Worm (Caenorhabditis elegans): ENCODE measurements around the gene spdl-1.

The spdl-1 gene

DNA sequence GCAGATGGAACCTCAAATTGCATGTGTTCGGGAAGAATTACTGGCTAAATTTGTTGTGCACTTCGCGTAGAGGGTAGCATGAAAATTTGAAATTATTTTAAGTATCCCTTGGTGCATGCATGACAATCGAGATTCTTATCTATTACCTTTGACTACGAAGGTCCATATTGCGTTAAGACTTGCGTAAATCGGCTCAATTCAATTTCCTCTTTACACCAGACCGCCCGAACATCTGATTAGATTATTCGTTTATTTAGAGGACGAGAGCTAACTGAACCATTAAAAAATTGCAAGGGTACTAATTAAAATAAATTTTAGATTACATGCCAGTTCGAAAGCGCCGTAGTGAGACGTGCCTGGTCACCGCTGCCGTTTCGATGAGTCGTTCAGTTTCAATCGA is 36.2 kb downstream of the spdl-1 start:
- TF ChIP-seq F39B2.1 (GFP tag; IDR thresholded peaks at IDR 0.05), result no peak
- no peak for TF ChIP-seq tbp1 (GFP tag; optimal IDR thresholded peaks at IDR 0.05)
- 0 out of 2 replicates have a peak, but pooled peaks have one; percentile 7 for TF ChIP-seq hsf-1 (GFP tag; IDR thresholded peaks at IDR 0.05)
- no peak for TF ChIP-seq sea-2 (GFP tag; IDR thresholded peaks at IDR 0.05)
- no peak for TF ChIP-seq F23B12.7 (tag; optimal IDR thresholded peaks at IDR 0.05; ENCODE audit: insufficient read depth)

DNA sequence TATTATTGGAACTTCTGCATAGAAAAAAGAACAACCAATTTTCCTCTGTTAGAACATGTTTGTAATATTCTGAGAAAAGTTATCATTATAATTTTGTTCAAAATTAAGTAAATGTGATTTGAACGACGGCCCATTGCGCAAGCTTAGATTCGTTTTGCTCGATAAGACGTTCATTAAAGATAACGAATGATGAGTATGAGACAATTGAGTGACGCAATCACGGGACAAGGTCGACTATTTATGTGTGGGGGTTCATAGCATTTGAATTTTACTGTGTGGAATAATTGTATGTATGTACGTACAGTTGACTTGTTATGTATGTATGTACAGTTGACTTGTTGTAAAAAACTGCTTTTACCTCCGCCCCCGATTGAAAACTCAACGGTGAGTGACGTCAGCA is 38.0 kb downstream of the spdl-1 start:
- TF ChIP-seq akir-1 (GFP tag; optimal IDR thresholded peaks at IDR 0.05) (no peak), lin-35 (GFP tag; optimal IDR thresholded peaks at IDR 0.05) (no peak), T26A5.8 (tag; optimal IDR thresholded peaks at IDR 0.05) (no peak), F57A8.1 (GFP tag; optimal IDR thresholded peaks at IDR 0.05) (no peak), hlh-26 (GFP tag; conservative IDR thresholded peaks at IDR 0.05) (no peak)

DNA sequence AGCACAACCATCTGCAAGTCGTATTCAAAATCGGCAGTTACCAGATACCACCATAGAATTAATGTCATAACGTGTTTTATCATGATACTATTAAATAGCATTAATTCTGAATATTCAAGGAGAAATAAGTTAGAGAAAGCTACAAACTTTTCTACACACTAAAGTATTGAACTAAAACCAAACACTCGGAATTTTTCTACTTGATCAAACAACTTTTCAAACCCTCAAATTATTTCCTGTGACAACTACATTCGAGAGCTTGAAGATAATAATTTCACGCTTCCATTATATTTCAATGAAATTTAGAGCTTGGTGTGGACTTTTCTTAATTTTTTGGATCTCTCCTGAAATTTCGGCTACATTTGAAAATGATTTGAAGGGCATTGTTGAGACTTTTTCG is 41.1 kb downstream of the spdl-1 start, which contains the start of gene irld-47:
TSS of gene irld-47 (minus strand) at position 101 of the 400 bp plus-strand sequence.
- TF ChIP-seq ztf-26 (tag; optimal IDR thresholded peaks at IDR 0.05) (no peak), egrh-3 (GFP tag; IDR thresholded peaks at IDR 0.05) (no peak), hrde-1 (tag; optimal IDR thresholded peaks at IDR 0.05; ENCODE audit: borderline replicate concordance) (no peak), bed-1 (GFP tag; IDR thresholded peaks at IDR 0.05) (no peak), C17E4.6 (GFP tag; IDR thresholded peaks at IDR 0.05) (no peak), efl-1 (GFP tag; optimal IDR thresholded peaks at IDR 0.05) (no peak), ceh-91 (GFP tag; IDR thresholded peaks at IDR 0.05) (no peak), die-1 (tag; optimal IDR thresholded peaks at IDR 0.05) (no peak), repo-1 (tag; optimal IDR thresholded peaks at IDR 0.05) (no peak), F23B12.7 (tag; optimal IDR thresholded peaks at IDR 0.05; ENCODE audit: insufficient read depth) (no peak), sdz-38 (tag; optimal IDR thresholded peaks at IDR 0.05) (no peak), ceh-58 (GFP tag; IDR thresholded peaks at IDR 0.05) (no peak), xnd-1 (tag; optimal IDR thresholded peaks at IDR 0.05) (no peak), ZK185.1 (tag; optimal IDR thresholded peaks at IDR 0.05; ENCODE audit: poor library complexity, severe bottlenecking) (no peak), lin-26 (GFP tag; IDR thresholded peaks at IDR 0.05) (no peak)

DNA sequence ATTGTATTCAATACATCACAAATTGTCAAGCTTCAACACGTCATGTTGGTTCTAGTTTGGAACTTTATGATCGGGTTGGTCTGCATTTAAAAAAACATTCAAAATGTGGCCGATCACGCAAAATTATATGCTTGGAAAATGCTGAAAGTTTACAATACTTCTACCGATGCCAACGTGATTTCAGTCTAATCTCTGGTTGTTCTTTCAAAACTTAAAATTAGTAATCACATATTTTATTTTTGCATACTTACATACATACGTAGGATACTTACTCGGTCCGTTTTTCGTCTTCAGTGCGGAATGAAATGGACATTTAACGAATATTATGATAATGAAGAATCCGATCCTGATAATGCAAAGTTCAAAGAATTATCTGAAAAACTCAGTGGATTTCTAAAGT is 43.7 kb downstream of the spdl-1 start, which contains the start of gene srw-62:
TSS of gene srw-62 (plus strand) at position 301 of the 400 bp plus-strand sequence.
- no peak for TF ChIP-seq zim-3 (tag; optimal IDR thresholded peaks at IDR 0.05)
- TF ChIP-seq C06A6.2 (GFP tag; conservative IDR thresholded peaks at IDR 0.05), result no peak
- TF ChIP-seq unc-130 (GFP tag; optimal IDR thresholded peaks at IDR 0.05), result no peak
- TF ChIP-seq hlh-12 (tag; optimal IDR thresholded peaks at IDR 0.05), result no peak
- TF ChIP-seq hmg-1.2 (GFP tag; IDR thresholded peaks at IDR 0.05), result no peak
- no peak for TF ChIP-seq cebp-2 (GFP tag; IDR thresholded peaks at IDR 0.05)
- no peak for TF ChIP-seq fkh-3 (tag; optimal IDR thresholded peaks at IDR 0.05)
- no peak for TF ChIP-seq ceh-79 (tag; optimal IDR thresholded peaks at IDR 0.05)
- TF ChIP-seq akir-1 (GFP tag; optimal IDR thresholded peaks at IDR 0.05), result no peak

DNA sequence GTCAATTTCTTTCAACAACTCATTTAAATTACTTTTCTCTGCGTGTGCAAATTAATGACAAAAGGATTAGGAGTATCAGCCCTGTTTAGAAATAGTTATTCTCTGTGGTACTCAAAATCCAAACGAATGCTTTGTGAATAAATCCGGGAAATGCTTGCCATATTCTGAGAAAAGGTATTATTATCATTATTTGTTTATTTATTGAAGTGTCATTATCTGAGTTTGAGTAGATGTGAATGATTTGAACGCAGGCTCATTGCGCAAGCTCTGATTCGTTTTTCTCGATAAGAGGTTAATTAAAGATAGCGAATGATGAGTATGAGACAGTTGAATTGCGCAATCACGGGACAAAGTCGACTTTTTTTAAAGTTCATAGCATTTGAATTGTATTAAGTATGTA is 46.5 kb downstream of the spdl-1 start:
- TF ChIP-seq mxl-1 (tag; optimal IDR thresholded peaks at IDR 0.05), result no peak
- no peak for TF ChIP-seq sptf-2 (GFP tag; optimal IDR thresholded peaks at IDR 0.05)
- no peak for TF ChIP-seq nfyb-1 (GFP tag; IDR thresholded peaks at IDR 0.05)
- TF ChIP-seq rec-8 (tag; optimal IDR thresholded peaks at IDR 0.05), result no peak
- no peak for TF ChIP-seq F57C9.4 (tag; optimal IDR thresholded peaks at IDR 0.05)
- TF ChIP-seq K12H6.12 (tag; optimal IDR thresholded peaks at IDR 0.05), result no peak
- TF ChIP-seq F37B4.10 (GFP tag; IDR thresholded peaks at IDR 0.05), result no peak
- TF ChIP-seq ztf-18 (tag; optimal IDR thresholded peaks at IDR 0.05), result no peak
- no peak for TF ChIP-seq sdz-38 (tag; optimal IDR thresholded peaks at IDR 0.05)
- TF ChIP-seq mes-4 (tag; optimal IDR thresholded peaks at IDR 0.05), result no peak
- no peak for TF ChIP-seq nhr-80 (tag; optimal IDR thresholded peaks at IDR 0.05)
- no peak for TF ChIP-seq Y67H2A.10 (GFP tag; conservative IDR thresholded peaks at IDR 0.05)
- no peak for TF ChIP-seq pha-4 (tag; optimal IDR thresholded peaks at IDR 0.05)
- TF ChIP-seq egl-44 (GFP tag; IDR thresholded peaks at IDR 0.05), result no peak
- TF ChIP-seq F52B5.7 (tag; optimal IDR thresholded peaks at IDR 0.05), result no peak
